Worm (Caenorhabditis elegans): Measurements from ENCODE around the gene cpn-2.

DNA sequence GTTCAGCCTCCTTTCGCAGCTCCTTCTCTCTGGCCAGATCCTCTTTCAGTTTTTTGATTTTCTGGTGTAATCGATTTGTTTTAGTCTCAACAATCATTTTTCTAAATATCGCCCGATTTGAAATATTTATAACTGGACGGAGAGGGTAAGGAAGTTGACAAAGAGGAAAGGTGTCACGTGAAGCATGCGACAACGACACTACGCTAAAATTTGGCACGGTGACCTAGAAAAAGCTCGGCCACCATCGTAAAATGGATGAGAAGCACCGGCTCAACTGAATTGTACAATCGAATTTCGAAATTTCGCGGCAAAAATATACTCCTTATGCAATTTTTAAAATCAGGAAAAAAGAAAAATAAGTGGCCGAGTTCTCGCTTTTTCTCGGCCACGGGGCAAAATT is 47.7 kb downstream of the cpn-2 start, which contains the start of gene C03H5.5:
- TF ChIP-seq ces-1 (GFP tag; optimal IDR thresholded peaks at IDR 0.05), result no peak
- no peak for TF ChIP-seq lsy-2 (tag; optimal IDR thresholded peaks at IDR 0.05)
- no peak for TF ChIP-seq ceh-43 (GFP tag; optimal IDR thresholded peaks at IDR 0.05)
